Worm (Caenorhabditis elegans) whole organism, mixed stage, embryonic: ENCODE results near the gene F13H8.11.

Experiments used
- M03D4.4 ChIP-seq: sonication (generic microtip); optimal IDR thresholded peaks from 2 replicates; lab custom pipeline; 2017; ENCODE audit warnings: mild to moderate bottlenecking, missing genetic modification characterization, missing compliant biosample characterization
- bed-3 ChIP-seq: fragments of 200-800 bp; sonication (Bioruptor generic); optimal IDR thresholded peaks from 3 replicates; lab custom pipeline; 2018; ENCODE audit warnings: mild to moderate bottlenecking, missing genetic modification characterization, moderate library complexity, missing compliant biosample characterization
- blmp-1 ChIP-seq: fragments of 150-350 bp; optimal IDR thresholded peaks from 2 replicates; lab custom pipeline; 2014; ENCODE audit warnings: missing biosample characterization, missing genetic modification characterization
- ceh-39 ChIP-seq: fragments of 150-350 bp; optimal IDR thresholded peaks from 2 replicates; lab custom pipeline; 2014; ENCODE audit warnings: missing biosample characterization, missing genetic modification characterization
- ceh-43 ChIP-seq: fragments of 200-800 bp; sonication (Bioruptor generic); optimal IDR thresholded peaks from 2 replicates; lab custom pipeline; 2018; ENCODE audit warnings: mild to moderate bottlenecking, missing genetic modification characterization, moderate library complexity, missing compliant biosample characterization
- ceh-83 ChIP-seq: fragments of 200-800 bp; sonication (Bioruptor generic); optimal IDR thresholded peaks from 2 replicates; lab custom pipeline; 2018; ENCODE audit warnings: mild to moderate bottlenecking, missing genetic modification characterization, missing compliant biosample characterization
- ces-1 ChIP-seq: fragments of 150-350 bp; optimal IDR thresholded peaks from 2 replicates; lab custom pipeline; 2014; ENCODE audit warnings: missing biosample characterization, missing genetic modification reagents, missing genetic modification characterization
- cnd-1 ChIP-seq: fragments of 200-800 bp; sonication (Bioruptor generic); optimal IDR thresholded peaks from 2 replicates; lab custom pipeline; 2018; ENCODE audit warnings: mild to moderate bottlenecking, missing genetic modification characterization, missing compliant biosample characterization
- drap-1 ChIP-seq: fragments of 200-800 bp; sonication (Bioruptor generic); optimal IDR thresholded peaks from 3 replicates; lab custom pipeline; 2018; ENCODE audit warnings: mild to moderate bottlenecking, missing genetic modification characterization, missing compliant biosample characterization
- elt-1 ChIP-seq: sonication (generic microtip); optimal IDR thresholded peaks from 2 replicates; lab custom pipeline; 2017; ENCODE audit warnings: missing genetic modification characterization, mild to moderate bottlenecking, missing compliant biosample characterization, antibody characterized with exemption, moderate library complexity, borderline replicate concordance; ENCODE audit not compliant: insufficient read depth
- elt-3 ChIP-seq: fragments of 150-350 bp; optimal IDR thresholded peaks from 2 replicates; lab custom pipeline; 2014; ENCODE audit warnings: missing biosample characterization, missing genetic modification characterization
- flh-1 ChIP-seq: fragments of 200-800 bp; sonication (Bioruptor generic); optimal IDR thresholded peaks from 2 replicates; lab custom pipeline; 2018; ENCODE audit warnings: mild to moderate bottlenecking, missing genetic modification characterization, moderate library complexity, missing compliant biosample characterization
- ham-2 ChIP-seq: fragments of 200-800 bp; sonication (Bioruptor generic); optimal IDR thresholded peaks from 2 replicates; lab custom pipeline; 2018; ENCODE audit warnings: mild to moderate bottlenecking, missing genetic modification characterization, missing compliant biosample characterization
- hlh-1 ChIP-seq: fragments of 150-350 bp; optimal IDR thresholded peaks from 2 replicates; lab custom pipeline; 2014; ENCODE audit warnings: missing biosample characterization, missing genetic modification reagents, missing genetic modification characterization
- lin-13 ChIP-seq: fragments of 150-350 bp; optimal IDR thresholded peaks from 2 replicates; lab custom pipeline; 2014; ENCODE audit warnings: missing biosample characterization, missing genetic modification characterization
- lin-32 ChIP-seq: fragments of 200-800 bp; sonication (Bioruptor generic); optimal IDR thresholded peaks from 2 replicates; lab custom pipeline; 2018; ENCODE audit warnings: mild to moderate bottlenecking, missing genetic modification characterization, missing compliant biosample characterization
- lsy-2 ChIP-seq: fragments of 150-350 bp; optimal IDR thresholded peaks from 2 replicates; lab custom pipeline; 2014; ENCODE audit warnings: missing biosample characterization, missing genetic modification characterization
- mab-5 ChIP-seq: fragments of 150-350 bp; optimal IDR thresholded peaks from 2 replicates; lab custom pipeline; 2014; ENCODE audit warnings: missing biosample characterization, missing genetic modification characterization
- mep-1 ChIP-seq: fragments of 150-350 bp; optimal IDR thresholded peaks from 2 replicates; lab custom pipeline; 2017; ENCODE audit warnings: missing biosample characterization, missing genetic modification reagents, missing genetic modification characterization, inconsistent platforms
- mls-2 ChIP-seq: sonication (generic microtip); optimal IDR thresholded peaks from 2 replicates; lab custom pipeline; 2016; ENCODE audit warnings: mild to moderate bottlenecking, missing genetic modification characterization, moderate library complexity, missing compliant biosample characterization
- nhr-12 ChIP-seq: fragments of 150-350 bp; optimal IDR thresholded peaks from 2 replicates; lab custom pipeline; 2014; ENCODE audit warnings: missing biosample characterization, missing genetic modification characterization
- nhr-2 ChIP-seq: fragments of 150-350 bp; optimal IDR thresholded peaks from 2 replicates; lab custom pipeline; 2014; ENCODE audit warnings: missing biosample characterization, missing genetic modification characterization
- nhr-237 ChIP-seq: fragments of 150-350 bp; optimal IDR thresholded peaks from 2 replicates; lab custom pipeline; 2014; ENCODE audit warnings: missing biosample characterization, missing genetic modification characterization
- nhr-28 ChIP-seq: fragments of 150-350 bp; optimal IDR thresholded peaks from 2 replicates; lab custom pipeline; 2014; ENCODE audit warnings: missing biosample characterization, missing genetic modification characterization
- nhr-76 ChIP-seq: sonication (generic microtip); optimal IDR thresholded peaks from 2 replicates; lab custom pipeline; 2017; ENCODE audit warnings: missing biosample characterization, missing genetic modification characterization
- pha-4 ChIP-seq: fragments of 150-350 bp; optimal IDR thresholded peaks from 2 replicates; lab custom pipeline; 2018; ENCODE audit warnings: missing biosample characterization, missing genetic modification reagents, missing genetic modification characterization
- sem-2 ChIP-seq: fragments of 200-800 bp; sonication (Bioruptor generic); optimal IDR thresholded peaks from 2 replicates; lab custom pipeline; 2018; ENCODE audit warnings: mild to moderate bottlenecking, missing genetic modification characterization, missing compliant biosample characterization
- snpc-4 ChIP-seq: fragments of 150-350 bp; optimal IDR thresholded peaks from 2 replicates; lab custom pipeline; 2014; ENCODE audit warnings: missing biosample characterization, missing genetic modification characterization
- sptf-1 ChIP-seq: sonication (generic microtip); optimal IDR thresholded peaks from 2 replicates; lab custom pipeline; 2017; ENCODE audit warnings: mild to moderate bottlenecking, missing genetic modification characterization, moderate library complexity, missing compliant biosample characterization
- tbx-8 ChIP-seq: fragments of 200-800 bp; sonication (Bioruptor generic); optimal IDR thresholded peaks from 2 replicates; lab custom pipeline; 2018; ENCODE audit warnings: mild to moderate bottlenecking, missing genetic modification characterization, moderate library complexity, missing compliant biosample characterization
- unc-120 ChIP-seq: sonication (generic microtip); optimal IDR thresholded peaks from 2 replicates; lab custom pipeline; 2017; ENCODE audit warnings: missing genetic modification characterization, missing compliant biosample characterization; ENCODE audit not compliant: poor library complexity, severe bottlenecking
- unc-39 ChIP-seq: fragments of 150-350 bp; optimal IDR thresholded peaks from 2 replicates; lab custom pipeline; 2014; ENCODE audit warnings: missing biosample characterization, missing genetic modification characterization
- unc-62 ChIP-seq: fragments of 150-350 bp; optimal IDR thresholded peaks from 2 replicates; lab custom pipeline; 2014; ENCODE audit warnings: missing biosample characterization, missing genetic modification reagents, missing genetic modification characterization
- zip-8 ChIP-seq: fragments of 150-350 bp; optimal IDR thresholded peaks from 2 replicates; lab custom pipeline; 2014; ENCODE audit warnings: missing biosample characterization, missing genetic modification characterization
- ztf-11 ChIP-seq: fragments of 150-350 bp; optimal IDR thresholded peaks from 2 replicates; lab custom pipeline; 2014; ENCODE audit warnings: missing biosample characterization, missing genetic modification characterization

F13H8.11 gene

DNA sequence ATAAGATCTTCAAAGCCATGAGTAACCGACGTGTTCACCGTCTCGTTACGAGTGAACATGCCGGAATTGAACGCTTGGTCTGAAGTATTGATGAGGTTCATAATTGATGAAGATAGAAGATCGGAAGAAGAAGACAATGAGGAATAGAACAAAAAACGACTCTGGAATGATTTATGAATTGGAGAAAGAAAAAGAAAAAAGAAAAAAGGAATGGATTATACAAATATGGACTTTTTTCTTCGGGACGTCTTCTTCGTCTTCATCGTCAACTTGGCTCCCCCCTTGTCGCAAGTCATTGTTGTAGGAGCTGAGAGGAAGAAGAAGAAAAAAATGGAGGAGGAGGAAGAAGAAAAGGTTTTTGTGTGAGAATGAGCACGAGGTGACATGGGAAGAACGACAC lies 32.8 kb downstream of the F13H8.11 start, which contains the start of gene srsy-2:
srsy-2 (minus strand) TSS at position 101 of the 400 bp plus-strand sequence.
- TF ChIP-seq elt-1 (no peak), ceh-83 (no peak), lin-32 (GFP tag; lab: Kevin White, UChicago) (no peak), snpc-4 (tag; lab: Kevin White, UChicago) (no peak), M03D4.4 (tag; lab: Kevin White, UChicago) (no peak), tbx-8 (GFP tag; lab: Kevin White, UChicago) (no peak), lsy-2 (tag; lab: Kevin White, UChicago) (no peak), mep-1 (tag; lab: Kevin White, UChicago) (no peak), hlh-1 (tag; lab: Kevin White, UChicago) (no peak), elt-3 (tag; lab: Kevin White, UChicago) (no peak), bed-3 (GFP tag; lab: Kevin White, UChicago) (no peak), zip-8 (tag; lab: Kevin White, UChicago) (no peak), unc-62 (GFP tag; lab: Kevin White, UChicago) (no peak), ceh-43 (GFP tag; lab: Kevin White, UChicago) (no peak), mab-5 (tag; lab: Kevin White, UChicago) (no peak), ceh-39 (tag; lab: Kevin White, UChicago) (no peak), drap-1 (no peak)

DNA sequence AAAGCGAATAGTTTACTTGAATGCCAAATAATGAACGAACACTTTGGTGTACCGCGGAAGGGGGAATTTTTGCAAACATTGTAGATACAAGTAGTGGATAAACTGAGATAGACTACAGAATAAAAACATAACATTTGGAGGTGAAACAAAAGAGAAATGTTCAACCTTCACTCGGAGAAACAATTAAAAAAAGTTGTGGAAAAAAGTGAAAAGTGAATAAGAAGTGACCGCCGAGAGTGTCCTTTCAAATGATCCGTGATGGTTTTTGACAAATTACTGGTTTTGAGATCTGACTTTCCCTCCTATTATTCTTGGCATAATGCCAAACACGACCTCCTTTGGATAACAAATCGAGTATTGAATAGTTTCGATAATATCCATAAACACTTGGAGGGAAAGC lies 36.1 kb downstream of the F13H8.11 start:
- TF ChIP-seq nhr-28 (tag; lab: Kevin White, UChicago) (no peak), ham-2 (no peak), pha-4 (no peak), ces-1 (GFP tag; lab: Kevin White, UChicago) (no peak), blmp-1 (tag; lab: Kevin White, UChicago) (no peak), unc-39 (no peak), unc-62 (GFP tag; lab: Kevin White, UChicago) (no peak), nhr-237 (no peak)

DNA sequence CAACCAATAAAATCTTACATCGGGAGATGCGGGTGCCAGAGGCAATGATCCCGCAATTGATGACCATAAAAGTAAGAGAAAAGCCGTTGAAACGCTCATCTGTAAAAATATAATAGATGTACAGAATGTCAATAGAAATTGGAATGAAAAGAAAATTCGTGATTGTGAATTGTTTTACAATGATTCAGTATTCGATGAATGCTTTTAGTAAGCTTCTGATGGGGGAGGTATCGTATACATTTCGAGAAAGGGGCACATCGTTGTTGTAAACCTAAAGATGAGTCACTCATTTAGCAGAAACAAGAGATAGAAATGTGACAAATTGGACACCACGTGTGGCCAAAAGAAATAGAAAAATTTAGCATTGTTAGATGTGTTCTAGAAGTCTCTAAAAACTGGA lies 37.3 kb downstream of the F13H8.11 start, which contains the start of gene C30B5.6:
C30B5.6 (minus strand) TSS at position 101 of the 400 bp plus-strand sequence.
- TF ChIP-seq drap-1: no peak
- no peak for TF ChIP-seq sem-2 (GFP tag; lab: Kevin White, UChicago)
- TF ChIP-seq hlh-1 (tag; lab: Kevin White, UChicago): no peak
- TF ChIP-seq elt-3 (tag; lab: Kevin White, UChicago): no peak
- no peak for TF ChIP-seq unc-120 (tag; lab: Kevin White, UChicago)
- TF ChIP-seq ham-2: no peak
- no peak for TF ChIP-seq tbx-8 (GFP tag; lab: Kevin White, UChicago)
- TF ChIP-seq ztf-11 (tag; lab: Kevin White, UChicago): no peak
- no peak for TF ChIP-seq unc-62 (GFP tag; lab: Kevin White, UChicago)
- no peak for TF ChIP-seq flh-1 (GFP tag; lab: Kevin White, UChicago)
- TF ChIP-seq unc-39: no peak
- TF ChIP-seq sptf-1 (tag; lab: Kevin White, UChicago): no peak
- no peak for TF ChIP-seq lin-13 (tag; lab: Kevin White, UChicago)
- no peak for TF ChIP-seq lsy-2 (tag; lab: Kevin White, UChicago)
- TF ChIP-seq nhr-76: no peak

DNA sequence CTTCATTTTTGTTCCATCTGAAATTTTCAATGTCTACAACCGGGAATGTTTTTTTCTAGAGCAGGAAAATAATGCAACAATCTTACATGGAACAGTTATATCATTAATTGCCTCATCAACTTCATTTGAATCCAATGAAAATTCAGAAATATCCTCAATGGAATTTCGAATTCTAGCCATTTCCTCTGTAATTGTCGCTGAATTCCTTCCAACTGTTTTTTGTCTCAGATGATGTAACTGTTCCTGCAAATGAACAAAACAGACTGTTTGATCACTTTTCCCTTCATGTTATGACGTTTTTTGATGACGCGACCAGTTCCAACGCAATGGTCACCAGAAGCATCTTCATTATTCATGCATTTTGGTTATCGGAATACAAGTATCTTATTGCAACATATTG lies 38.4 kb downstream of the F13H8.11 start:
- TF ChIP-seq nhr-28 (tag; lab: Kevin White, UChicago): no peak
- no peak for TF ChIP-seq nhr-2 (tag; lab: Kevin White, UChicago)
- TF ChIP-seq mls-2: no peak
- TF ChIP-seq nhr-12 (tag; lab: Kevin White, UChicago): no peak
- no peak for TF ChIP-seq M03D4.4 (tag; lab: Kevin White, UChicago)
- TF ChIP-seq unc-62 (GFP tag; lab: Kevin White, UChicago): no peak
- no peak for TF ChIP-seq ces-1 (GFP tag; lab: Kevin White, UChicago)
- no peak for TF ChIP-seq ham-2
- no peak for TF ChIP-seq sptf-1 (tag; lab: Kevin White, UChicago)
- TF ChIP-seq drap-1: no peak
- TF ChIP-seq tbx-8 (GFP tag; lab: Kevin White, UChicago): no peak
- no peak for TF ChIP-seq pha-4
- no peak for TF ChIP-seq unc-120 (tag; lab: Kevin White, UChicago)
- TF ChIP-seq nhr-76: no peak
- TF ChIP-seq cnd-1 (tag; lab: Kevin White, UChicago): no peak
- TF ChIP-seq zip-8 (tag; lab: Kevin White, UChicago): no peak
- TF ChIP-seq unc-39: no peak
- no peak for TF ChIP-seq lsy-2 (tag; lab: Kevin White, UChicago)
- no peak for TF ChIP-seq blmp-1 (tag; lab: Kevin White, UChicago)
